Worm (Caenorhabditis elegans) whole organism, L2 larva: ENCODE results near the gene dig-1.

Experiments used
- R02D3.7 ChIP-seq: fragments of 150-350 bp; optimal IDR thresholded peaks from 2 replicates; lab custom pipeline; 2014; ENCODE audit warnings: missing biosample characterization, missing genetic modification characterization
- alr-1 ChIP-seq: fragments of 150-350 bp; optimal IDR thresholded peaks from 2 replicates; lab custom pipeline; 2014; ENCODE audit warnings: missing biosample characterization, missing genetic modification characterization
- crh-2 ChIP-seq: sonication (generic microtip); optimal IDR thresholded peaks from 2 replicates; lab custom pipeline; 2017; ENCODE audit warnings: missing biosample characterization, missing genetic modification characterization
- lin-39 ChIP-seq: fragments of 150-350 bp; optimal IDR thresholded peaks from 2 replicates; lab custom pipeline; 2014; ENCODE audit warnings: missing biosample characterization, missing genetic modification reagents, missing genetic modification characterization
- nhr-237 ChIP-seq: fragments of 150-350 bp; optimal IDR thresholded peaks from 2 replicates; lab custom pipeline; 2014; ENCODE audit warnings: missing biosample characterization, missing genetic modification characterization
- snpc-4 ChIP-seq: fragments of 150-350 bp; optimal IDR thresholded peaks from 2 replicates; lab custom pipeline; 2014; ENCODE audit warnings: missing biosample characterization, missing genetic modification characterization
- unc-39 ChIP-seq: fragments of 150-350 bp; optimal IDR thresholded peaks from 2 replicates; lab custom pipeline; 2014; ENCODE audit warnings: missing biosample characterization, missing genetic modification characterization
- ztf-4 ChIP-seq: fragments of 150-350 bp; optimal IDR thresholded peaks from 2 replicates; lab custom pipeline; 2014; ENCODE audit warnings: missing biosample characterization, missing genetic modification characterization

ce11 chrIII:6725489-6725888 lies 20.6 kb upstream of the dig-1 start, which contains the start of gene wdr-4:
- no peak for TF ChIP-seq R02D3.7 (tag; lab: Kevin White, UChicago)
- no peak for TF ChIP-seq crh-2 (tag; lab: Kevin White, UChicago)
- no peak for TF ChIP-seq ztf-4 (tag; lab: Kevin White, UChicago)
- no peak for TF ChIP-seq alr-1 (tag; lab: Kevin White, UChicago)
- no peak for TF ChIP-seq nhr-237
- TF ChIP-seq lin-39 (tag; lab: Kevin White, UChicago), result no peak
- no peak for TF ChIP-seq snpc-4 (tag; lab: Kevin White, UChicago)
- no peak for TF ChIP-seq unc-39 (tag; lab: Kevin White, UChicago)
